Worm (Caenorhabditis elegans): ENCODE data around the gene F28F5.6.

DNA sequence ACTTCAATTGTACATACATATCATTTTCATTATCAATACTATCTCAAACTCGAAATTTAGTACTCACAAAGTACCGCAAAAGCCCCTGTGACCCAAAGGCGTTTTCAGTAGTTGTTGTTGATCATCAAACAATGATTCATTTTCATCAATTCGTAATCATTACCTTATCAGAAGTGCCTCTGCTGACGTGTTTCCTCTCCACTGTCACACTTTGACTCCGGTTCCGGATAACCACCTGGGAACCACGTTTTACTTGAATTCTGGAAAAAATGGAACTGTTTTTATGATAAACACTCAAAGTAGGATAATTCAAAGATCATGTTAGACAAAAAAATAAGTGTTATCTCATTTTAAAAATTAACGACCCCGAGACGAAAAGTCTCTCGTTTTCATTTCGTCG lies 1.1 kb downstream of the F28F5.6 start:
- TF ChIP-seq ztf-6 (GFP tag; IDR thresholded peaks at IDR 0.05) (no peak), madf-8 (GFP tag; conservative IDR thresholded peaks at IDR 0.05) (no peak)
